Fruit fly (Drosophila melanogaster): Measurements from ENCODE around the gene CG5026.

CG5026 gene

DNA sequence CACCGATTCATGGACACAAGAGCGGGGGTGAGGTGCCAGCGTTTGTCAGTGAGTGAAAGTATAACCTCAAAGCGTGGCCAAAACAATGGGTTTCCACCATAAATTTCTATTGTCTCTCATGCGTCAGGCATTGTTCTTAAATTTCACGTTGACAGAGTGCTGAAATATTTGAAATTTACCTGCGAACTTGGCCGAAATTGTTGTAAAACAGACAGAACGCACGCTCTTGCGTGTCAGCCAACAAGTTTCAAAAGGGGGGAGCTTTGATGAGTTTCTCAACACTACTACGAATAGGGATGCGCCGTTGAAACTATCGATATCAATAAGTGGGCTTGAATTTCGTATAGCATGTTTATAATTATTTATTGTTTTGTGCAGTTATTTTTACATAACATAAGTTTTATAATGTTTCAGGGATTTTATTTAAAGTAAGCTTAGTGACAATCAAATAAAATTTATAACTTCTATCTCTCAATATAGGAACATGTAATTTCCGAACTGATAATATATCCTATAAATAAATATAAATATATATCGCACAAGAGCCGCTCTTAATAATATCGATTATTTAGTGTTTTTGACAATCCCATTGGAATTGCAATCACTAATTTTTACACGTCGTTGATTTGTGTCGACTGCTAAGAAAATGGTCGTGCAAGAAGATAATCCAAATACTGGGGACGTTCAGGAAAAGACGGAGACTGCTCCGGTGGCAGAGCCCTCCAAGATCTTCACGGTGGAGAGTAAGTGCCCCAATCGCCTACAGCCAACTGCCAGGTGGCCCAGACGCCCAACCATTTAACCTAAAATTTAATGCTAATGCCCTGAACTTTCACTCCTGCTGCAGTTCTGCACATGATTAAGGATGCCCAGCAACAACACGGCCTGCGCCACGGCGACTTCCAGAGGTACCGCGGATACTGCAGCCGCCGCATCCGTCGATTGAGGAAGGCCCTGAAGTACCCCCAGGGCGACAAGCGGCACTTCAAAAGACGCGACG lies 6.5 kb downstream of the CG5026 start, which contains the start of the genes pix and Srp68 (continued):
- TF ChIP-seq Fer2 (tag; optimal IDR thresholded peaks at IDR 0.05), result peak; percentile 59
- peak; percentile 33 for TF ChIP-seq tx (GFP tag; optimal IDR thresholded peaks at IDR 0.05)
- TF ChIP-seq fd102C (GFP tag; optimal IDR thresholded peaks at IDR 0.05), result no peak
- no peak for TF ChIP-seq bowl (GFP tag; IDR thresholded peaks at IDR 0.05)
- TF ChIP-seq tna (GFP tag; IDR thresholded peaks at IDR 0.05; ENCODE audit: partially characterized antibody), result peak; percentile 16; the same call in 1 of the 2 replicates
- no peak for TF ChIP-seq sc (optimal IDR thresholded peaks at IDR 0.05)
- TF ChIP-seq sc (GFP tag; optimal IDR thresholded peaks at IDR 0.05), result no peak
- peak; percentile 15 for TF ChIP-seq Six4 (GFP tag; optimal IDR thresholded peaks at IDR 0.05)
- no peak for TF ChIP-seq sima (GFP tag; optimal IDR thresholded peaks at IDR 0.05)
- 0 out of 2 replicates have a peak, but pooled peaks have one; percentile 14 for TF ChIP-seq CG32772 (GFP tag; IDR thresholded peaks at IDR 0.05)
- peak; percentile 53 for TF ChIP-seq CG1602 (GFP tag; optimal IDR thresholded peaks at IDR 0.05)
- TF ChIP-seq CG8478 (optimal IDR thresholded peaks at IDR 0.05), result no peak
- TF ChIP-seq dysf (GFP tag; IDR thresholded peaks at IDR 0.05), result peak; percentile 47; the same call in 1 of the 3 replicates
- TF ChIP-seq sd (tag; optimal IDR thresholded peaks at IDR 0.05), result no peak
- peak; percentile 67 for TF ChIP-seq ind (GFP tag; optimal IDR thresholded peaks at IDR 0.05)
- peak in 1 of 2 experiments; percentile 36 for TF ChIP-seq bsh (GFP tag; optimal IDR thresholded peaks at IDR 0.05)
- peak; percentile 44 for TF ChIP-seq Fer1 (GFP tag; optimal IDR thresholded peaks at IDR 0.05)
- TF ChIP-seq CG6791 (GFP tag; IDR thresholded peaks at IDR 0.05; ENCODE audit: partially characterized antibody), result 0 out of 3 replicates have a peak, but pooled peaks have one; percentile 33
- TF ChIP-seq CG4328 (GFP tag; optimal IDR thresholded peaks at IDR 0.05), result peak; percentile 64
- TF ChIP-seq gfzf (GFP tag; optimal IDR thresholded peaks at IDR 0.05), result no peak
- peak; percentile 87 for TF ChIP-seq nmo (GFP tag; optimal IDR thresholded peaks at IDR 0.05)
- TF ChIP-seq stwl (tag; optimal IDR thresholded peaks at IDR 0.05), result peak; percentile 54
- TF ChIP-seq klu (GFP tag; IDR thresholded peaks at IDR 0.05), result peak; percentile 50; the same call in 1 of the 2 replicates
- TF ChIP-seq rib (GFP tag; IDR thresholded peaks at IDR 0.05), result no peak
- TF ChIP-seq CG4424 (GFP tag; optimal IDR thresholded peaks at IDR 0.05), result peak; percentile 74
- TF ChIP-seq CG17829 (tag; optimal IDR thresholded peaks at IDR 0.05), result peak; percentile 76
- TF ChIP-seq E2f2 (GFP tag; IDR thresholded peaks at IDR 0.05), result peak; percentile 37
- TF ChIP-seq CG7786 (GFP tag; optimal IDR thresholded peaks at IDR 0.05), result peak; percentile 43
- no peak for TF ChIP-seq usp (GFP tag; optimal IDR thresholded peaks at IDR 0.05)
- no peak for TF ChIP-seq NC2α (GFP tag; optimal IDR thresholded peaks at IDR 0.05)
- peak; percentile 97 for TF ChIP-seq BEAF-32 (GFP tag; optimal IDR thresholded peaks at IDR 0.05)
- TF ChIP-seq maf-S (GFP tag; optimal IDR thresholded peaks at IDR 0.05), result peak; percentile 56
- no peak for TF ChIP-seq Taf1 (GFP tag; IDR thresholded peaks at IDR 0.05)
- peak; percentile 73; the same call in 1 of the 2 replicates for TF ChIP-seq CG9215 (GFP tag; IDR thresholded peaks at IDR 0.05)
- peak; percentile 63 for TF ChIP-seq CG13624 (GFP tag; optimal IDR thresholded peaks at IDR 0.05)
- TF ChIP-seq gsb (GFP tag; IDR thresholded peaks at IDR 0.05), result no peak
- TF ChIP-seq CG7556 (GFP tag; optimal IDR thresholded peaks at IDR 0.05), result peak; percentile 45
- peak; percentile 75 for TF ChIP-seq CG33557 (GFP tag; optimal IDR thresholded peaks at IDR 0.05)
- TF ChIP-seq zfh2 (GFP tag; optimal IDR thresholded peaks at IDR 0.05), result peak; percentile 55
- peak; percentile 92 for TF ChIP-seq Ets65A (GFP tag)
- TF ChIP-seq nom (GFP tag; optimal IDR thresholded peaks at IDR 0.05), result peak; percentile 15
- TF ChIP-seq CG18011 (GFP tag; optimal IDR thresholded peaks at IDR 0.05), result peak; percentile 36
- TF ChIP-seq CG15601 (tag; optimal IDR thresholded peaks at IDR 0.05), result peak; percentile 62
- TF ChIP-seq CG10267 (tag; optimal IDR thresholded peaks at IDR 0.05), result peak; percentile 99
- TF ChIP-seq pnt (GFP tag; optimal IDR thresholded peaks at IDR 0.05), result no peak
- TF ChIP-seq br (optimal IDR thresholded peaks at IDR 0.05), result no peak
- TF ChIP-seq slp2 (GFP tag; optimal IDR thresholded peaks at IDR 0.05), result peak; percentile 28
- TF ChIP-seq lbe (GFP tag; optimal IDR thresholded peaks at IDR 0.05), result peak; percentile 51
- no peak for TF ChIP-seq Hmr (GFP tag; optimal IDR thresholded peaks at IDR 0.05)
